Worm (Caenorhabditis elegans) whole organism, L4/young adult: ENCODE results near the gene pfn-2.

Experiments
- W03F9.2 ChIP-seq: fragments of 150-350 bp; optimal IDR thresholded peaks from 2 replicates; lab custom pipeline; 2014; ENCODE audit warnings: missing biosample characterization, missing genetic modification characterization
- dao-5 ChIP-seq: sonication (generic microtip); optimal IDR thresholded peaks from 2 replicates; lab custom pipeline; 2016; ENCODE audit warnings: missing genotype, missing genetic modification characterization, moderate library complexity, missing compliant biosample characterization
- him-1 ChIP-seq: sonication (generic microtip); optimal IDR thresholded peaks from 2 replicates; lab custom pipeline; 2016; ENCODE audit warnings: missing genotype, missing genetic modification reagents, missing genetic modification characterization, missing compliant biosample characterization

ce11 chrX:5347856-5348255 lies 6.0 kb downstream of the pfn-2 start:
- TF ChIP-seq dao-5 (tag; lab: Kevin White, UChicago) (no peak), him-1 (tag; lab: Kevin White, UChicago) (no peak), W03F9.2 (no peak)
